Worm (Caenorhabditis elegans) whole organism, early embryonic: ENCODE results near the gene glb-10.

ENCODE experiments used
- B0310.2 ChIP-seq: sonication (generic microtip); optimal IDR thresholded peaks from 2 replicates; lab custom pipeline; 2016; ENCODE audit warnings: mild to moderate bottlenecking, missing genetic modification characterization, missing compliant biosample characterization
- F13C5.2 ChIP-seq: sonication (generic microtip); optimal IDR thresholded peaks from 2 replicates; lab custom pipeline; 2017; ENCODE audit warnings: mild to moderate bottlenecking, missing genetic modification characterization, inconsistent platforms, missing compliant biosample characterization
- aly-1 ChIP-seq: sonication (generic microtip); optimal IDR thresholded peaks from 2 replicates; lab custom pipeline; 2016; ENCODE audit warnings: missing genetic modification characterization, missing compliant biosample characterization
- ama-1 ChIP-seq: fragments of 150-350 bp; optimal IDR thresholded peaks from 2 replicates; lab custom pipeline; 2014
- ceh-13 ChIP-seq: fragments of 200-800 bp; sonication (Bioruptor generic); optimal IDR thresholded peaks from 2 replicates; lab custom pipeline; 2018; ENCODE audit warnings: mild to moderate bottlenecking, missing genetic modification characterization, missing compliant biosample characterization
- ceh-36 ChIP-seq: sonication (generic microtip); optimal IDR thresholded peaks from 2 replicates; lab custom pipeline; 2016; ENCODE audit warnings: missing genetic modification characterization, inconsistent platforms, missing compliant biosample characterization
- ets-7 ChIP-seq: sonication (generic microtip); optimal IDR thresholded peaks from 2 replicates; lab custom pipeline; 2016; ENCODE audit warnings: missing genotype, missing genetic modification characterization, missing compliant biosample characterization
- flt-1 ChIP-seq: fragments of 200-800 bp; sonication (Bioruptor generic); IDR thresholded peaks from 2 replicates; pipeline ENCODE4 v1.3.6; 2022; ENCODE audit warnings: missing genetic modification characterization, missing compliant biosample characterization
- hmbx-1 ChIP-seq: sonication (generic microtip); optimal IDR thresholded peaks from 2 replicates; lab custom pipeline; 2016; ENCODE audit warnings: mild to moderate bottlenecking, missing genetic modification characterization, missing compliant biosample characterization
- hmg-4 ChIP-seq: fragments of 200-800 bp; sonication (Bioruptor generic); optimal IDR thresholded peaks from 2 replicates; lab custom pipeline; 2018; ENCODE audit warnings: mild to moderate bottlenecking, missing genetic modification characterization, missing compliant biosample characterization
- hnd-1 ChIP-seq: sonication (generic microtip); optimal IDR thresholded peaks from 2 replicates; lab custom pipeline; 2016; ENCODE audit warnings: missing genetic modification characterization, missing compliant biosample characterization
- pes-1 ChIP-seq: fragments of 200-800 bp; sonication (Bioruptor generic); IDR thresholded peaks from 2 replicates; pipeline ENCODE4 v1.3.6; 2022; ENCODE audit warnings: missing genetic modification reagents, missing genetic modification characterization, missing compliant biosample characterization
- scrt-1 ChIP-seq: fragments of 200-800 bp; sonication (Bioruptor generic); IDR thresholded peaks from 2 replicates; pipeline ENCODE4 v1.3.6; 2022; ENCODE audit warnings: missing genetic modification characterization, missing compliant biosample characterization
- sea-1 ChIP-seq: fragments of 200-800 bp; sonication (Bioruptor generic); conservative IDR thresholded peaks from 2 replicates; pipeline ENCODE4 v1.3.6; 2022; ENCODE audit warnings: missing genetic modification characterization, missing compliant biosample characterization
- tbx-11 ChIP-seq: fragments of 200-800 bp; sonication (Bioruptor generic); IDR thresholded peaks from 2 replicates; pipeline ENCODE4 v1.3.6; 2022; ENCODE audit warnings: missing genetic modification characterization, missing compliant biosample characterization
- tbx-37 ChIP-seq: fragments of 200-800 bp; sonication (Bioruptor generic); conservative IDR thresholded peaks from 2 replicates; pipeline ENCODE4 v1.3.6; 2022; ENCODE audit warnings: missing genetic modification reagents, missing genetic modification characterization, missing compliant biosample characterization
- tra-4 ChIP-seq: sonication (generic microtip); optimal IDR thresholded peaks from 2 replicates; lab custom pipeline; 2017; ENCODE audit warnings: missing genetic modification characterization, missing compliant biosample characterization

The glb-10 gene

DNA sequence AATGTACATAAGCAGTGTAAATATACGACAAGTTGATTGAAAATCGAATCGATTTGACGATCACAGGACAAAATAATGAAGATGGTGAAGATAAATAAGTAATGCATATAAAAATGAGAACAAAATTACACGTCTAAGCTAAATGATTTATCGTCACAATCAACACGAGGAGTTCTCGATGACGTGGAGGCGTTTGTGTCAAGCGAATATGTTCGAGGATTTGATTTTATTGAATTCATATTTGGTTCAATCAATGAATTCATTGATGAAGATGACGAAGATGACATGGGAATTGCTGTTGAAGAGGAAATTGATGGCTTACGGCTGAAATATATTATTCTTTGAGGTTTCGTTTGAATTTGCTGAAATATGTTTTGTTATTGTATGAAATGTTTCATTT lies 16.6 kb downstream of the glb-10 start, which contains the start of gene nyn-3:
Gene nyn-3 (minus strand): TSS at position 101 of the 400 bp plus-strand sequence.
- TF ChIP-seq hnd-1 (tag; lab: Kevin White, UChicago) (no peak), sea-1 (GFP tag; lab: Robert Waterston, UW) (no peak), B0310.2 (tag; lab: Kevin White, UChicago) (no peak), pes-1 (no peak), aly-1 (no peak), scrt-1 (no peak), hmg-4 (GFP tag; lab: Kevin White, UChicago) (no peak), ceh-36 (tag; lab: Kevin White, UChicago) (no peak), hmbx-1 (no peak), flt-1 (GFP tag; lab: Robert Waterston, UW) (no peak), tbx-37 (GFP tag; lab: Robert Waterston, UW) (no peak), F13C5.2 (tag; lab: Kevin White, UChicago) (no peak), ceh-13 (GFP tag; lab: Kevin White, UChicago) (no peak), ets-7 (tag; lab: Kevin White, UChicago) (no peak), tbx-11 (no peak), tra-4 (tag; lab: Kevin White, UChicago) (no peak), ama-1 (lab: Kevin White, UChicago) (no peak)

DNA sequence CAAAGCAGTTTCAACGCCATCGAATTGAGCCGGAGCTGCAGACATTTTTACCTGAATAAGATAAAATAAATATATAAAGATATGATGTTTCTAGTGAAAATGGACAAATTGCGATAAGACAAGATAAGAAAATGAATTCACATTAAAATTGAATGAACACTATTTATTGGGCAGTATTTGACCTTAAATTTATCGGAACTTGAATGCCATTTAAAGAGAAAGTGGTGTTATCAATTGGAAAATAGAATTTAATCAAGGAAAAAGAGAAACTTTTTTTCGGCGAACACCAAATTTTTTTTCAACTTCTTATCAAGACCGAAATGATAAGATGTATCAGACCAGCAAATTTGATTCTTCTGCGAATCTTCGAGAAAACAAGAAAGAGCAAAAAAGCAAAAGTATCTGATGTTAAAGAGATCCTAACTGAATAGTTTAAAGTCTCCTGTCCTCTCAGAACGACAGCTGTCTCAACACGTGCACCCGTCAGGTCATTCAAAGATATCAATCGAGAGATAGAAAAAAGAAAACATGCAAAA lies 19.0 kb downstream of the glb-10 start, which contains the start of gene upb-1:
Gene upb-1 (minus strand): TSS at position 51 of the 536 bp plus-strand sequence.
- TF ChIP-seq ets-7 (tag; lab: Kevin White, UChicago) = no peak
- no peak for TF ChIP-seq tbx-37 (GFP tag; lab: Robert Waterston, UW)
- no peak for TF ChIP-seq scrt-1
- TF ChIP-seq ceh-13 (GFP tag; lab: Kevin White, UChicago) = no peak
- TF ChIP-seq tbx-11 = no peak
- TF ChIP-seq F13C5.2 (tag; lab: Kevin White, UChicago) = no peak
- no peak for TF ChIP-seq tra-4 (tag; lab: Kevin White, UChicago)
- TF ChIP-seq hnd-1 (tag; lab: Kevin White, UChicago) = no peak
- no peak for TF ChIP-seq B0310.2 (tag; lab: Kevin White, UChicago)
- TF ChIP-seq flt-1 (GFP tag; lab: Robert Waterston, UW) = no peak
- no peak for TF ChIP-seq hmbx-1
- TF ChIP-seq sea-1 (GFP tag; lab: Robert Waterston, UW) = no peak
- no peak for TF ChIP-seq pes-1
- no peak for TF ChIP-seq ceh-36 (tag; lab: Kevin White, UChicago)
- no peak for TF ChIP-seq aly-1
- TF ChIP-seq ama-1 (lab: Kevin White, UChicago) = no peak
- no peak for TF ChIP-seq hmg-4 (GFP tag; lab: Kevin White, UChicago)

DNA sequence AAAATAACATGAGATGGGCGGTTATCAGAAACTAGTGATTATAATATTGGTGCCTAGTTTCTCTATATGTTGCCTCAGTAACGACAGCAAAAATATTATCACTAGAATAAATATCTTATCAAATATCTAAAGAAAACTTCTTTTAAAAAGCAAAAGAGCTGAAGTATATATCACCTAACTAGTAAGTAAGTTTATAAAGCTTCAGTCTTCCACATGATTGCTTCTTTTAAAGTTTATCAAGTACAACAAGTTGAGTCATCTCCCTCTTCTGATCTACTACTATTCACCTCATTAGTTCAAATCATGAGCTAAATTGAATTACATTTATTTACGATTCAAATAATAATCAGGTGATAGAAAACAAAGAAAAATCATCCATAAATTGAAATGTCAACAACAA lies 21.0 kb downstream of the glb-10 start:
- no peak for TF ChIP-seq flt-1 (GFP tag; lab: Robert Waterston, UW)
- TF ChIP-seq scrt-1 = no peak
- TF ChIP-seq tbx-11 = no peak
- no peak for TF ChIP-seq F13C5.2 (tag; lab: Kevin White, UChicago)
- TF ChIP-seq ets-7 (tag; lab: Kevin White, UChicago) = no peak
- no peak for TF ChIP-seq pes-1
- TF ChIP-seq hnd-1 (tag; lab: Kevin White, UChicago) = no peak
- TF ChIP-seq B0310.2 (tag; lab: Kevin White, UChicago) = no peak
- TF ChIP-seq ama-1 (lab: Kevin White, UChicago) = no peak
- no peak for TF ChIP-seq tbx-37 (GFP tag; lab: Robert Waterston, UW)
- no peak for TF ChIP-seq aly-1
- TF ChIP-seq hmbx-1 = no peak
- TF ChIP-seq sea-1 (GFP tag; lab: Robert Waterston, UW) = no peak
- TF ChIP-seq hmg-4 (GFP tag; lab: Kevin White, UChicago) = no peak
- TF ChIP-seq ceh-36 (tag; lab: Kevin White, UChicago) = no peak
- TF ChIP-seq ceh-13 (GFP tag; lab: Kevin White, UChicago) = no peak
- no peak for TF ChIP-seq tra-4 (tag; lab: Kevin White, UChicago)

DNA sequence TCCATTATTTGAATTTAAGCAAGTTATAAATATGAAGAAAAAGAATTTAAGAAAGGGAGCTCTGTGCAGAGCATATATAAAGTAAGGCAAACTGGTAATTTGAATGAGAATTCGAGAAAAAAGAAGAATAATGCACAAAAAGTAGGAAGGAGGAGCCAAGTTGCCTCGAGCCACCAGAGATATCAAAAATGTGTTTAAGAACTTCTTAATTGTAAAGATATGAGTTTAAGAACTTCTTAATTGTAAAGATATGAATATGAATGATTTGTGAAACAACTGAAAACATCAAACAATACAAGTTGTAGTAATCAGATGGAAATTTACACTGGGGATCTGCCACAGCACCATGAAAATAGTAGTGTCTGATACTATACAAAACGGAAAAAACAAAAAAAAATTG lies 22.2 kb downstream of the glb-10 start, which contains the start of gene F13H8.6:
Gene F13H8.6 (minus strand): TSS at position 101 of the 400 bp plus-strand sequence.
- no peak for TF ChIP-seq ets-7 (tag; lab: Kevin White, UChicago)
- TF ChIP-seq tbx-11 = no peak
- no peak for TF ChIP-seq hnd-1 (tag; lab: Kevin White, UChicago)
- no peak for TF ChIP-seq hmg-4 (GFP tag; lab: Kevin White, UChicago)
- TF ChIP-seq tbx-37 (GFP tag; lab: Robert Waterston, UW) = no peak
- no peak for TF ChIP-seq F13C5.2 (tag; lab: Kevin White, UChicago)
- no peak for TF ChIP-seq ceh-13 (GFP tag; lab: Kevin White, UChicago)
- no peak for TF ChIP-seq ceh-36 (tag; lab: Kevin White, UChicago)
- no peak for TF ChIP-seq B0310.2 (tag; lab: Kevin White, UChicago)
- TF ChIP-seq sea-1 (GFP tag; lab: Robert Waterston, UW) = no peak
- TF ChIP-seq pes-1 = no peak
- no peak for TF ChIP-seq flt-1 (GFP tag; lab: Robert Waterston, UW)
- TF ChIP-seq scrt-1 = no peak
- TF ChIP-seq hmbx-1 = no peak
- TF ChIP-seq tra-4 (tag; lab: Kevin White, UChicago) = no peak
- no peak for TF ChIP-seq ama-1 (lab: Kevin White, UChicago)
- TF ChIP-seq aly-1 = no peak

DNA sequence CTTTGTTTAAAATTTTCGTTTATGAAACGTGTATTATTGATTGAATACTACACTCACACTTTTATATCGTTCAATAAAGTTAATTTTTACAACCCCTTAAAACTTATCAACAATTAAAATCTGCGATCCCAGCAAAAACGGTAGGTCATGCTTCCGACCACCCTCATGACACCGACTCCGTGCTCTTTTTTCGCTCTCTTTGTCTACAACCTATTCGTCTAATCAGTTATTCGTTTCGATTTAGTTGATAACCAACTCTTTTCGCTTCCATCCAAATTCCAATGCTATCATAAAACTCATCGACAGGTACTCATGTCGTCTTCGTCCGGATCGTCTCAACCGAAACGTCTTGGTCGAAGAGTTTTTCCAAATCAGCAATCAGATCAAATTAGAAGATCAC lies 26.0 kb downstream of the glb-10 start, which contains the start of gene F13H8.1:
Gene F13H8.1 (plus strand): TSS at position 311 of the 400 bp plus-strand sequence.
- no peak for TF ChIP-seq scrt-1

DNA sequence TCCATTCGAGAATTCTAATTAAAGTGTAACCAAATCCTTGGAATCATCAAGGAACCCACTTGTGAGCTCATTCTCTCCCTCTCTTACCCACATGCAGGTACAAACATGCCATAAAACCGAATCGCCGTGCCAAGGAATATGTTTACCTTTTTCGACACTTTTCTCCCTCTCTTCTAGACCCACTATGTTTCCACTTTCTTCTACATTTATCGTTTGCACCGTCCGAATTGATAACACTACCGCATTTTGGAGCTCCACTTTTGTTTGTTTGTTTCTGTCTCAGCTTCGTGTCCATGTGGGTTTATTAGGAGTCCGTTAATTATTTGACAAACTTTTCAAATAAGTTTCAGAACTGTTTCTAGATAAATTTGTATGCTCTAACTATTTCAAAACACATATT lies 27.2 kb downstream of the glb-10 start:
- TF ChIP-seq sea-1 (GFP tag; lab: Robert Waterston, UW) (no peak), scrt-1 (no peak), tbx-11 (no peak), ceh-36 (tag; lab: Kevin White, UChicago) (no peak), ceh-13 (GFP tag; lab: Kevin White, UChicago) (no peak), tbx-37 (GFP tag; lab: Robert Waterston, UW) (no peak), aly-1 (no peak), B0310.2 (tag; lab: Kevin White, UChicago) (no peak), tra-4 (tag; lab: Kevin White, UChicago) (no peak), hmbx-1 (no peak), ama-1 (lab: Kevin White, UChicago) (no peak), flt-1 (GFP tag; lab: Robert Waterston, UW) (no peak), F13C5.2 (tag; lab: Kevin White, UChicago) (no peak)
